Worm (Caenorhabditis elegans) whole organism, midembryonic: ENCODE results near the gene mig-22.

Experiments used
- T22C8.4 ChIP-seq: fragments of 200-800 bp; sonication (Bioruptor generic); IDR thresholded peaks from 2 replicates; pipeline ENCODE4 v1.3.6; 2022; ENCODE audit warnings: missing genetic modification characterization, missing compliant biosample characterization
- cog-1 ChIP-seq: sonication (generic microtip); optimal IDR thresholded peaks from 2 replicates; lab custom pipeline; 2016; ENCODE audit warnings: missing genetic modification characterization, missing compliant biosample characterization
- flt-1 ChIP-seq: fragments of 200-800 bp; sonication (Bioruptor generic); IDR thresholded peaks from 2 replicates; pipeline ENCODE4 v1.3.6; 2022; ENCODE audit warnings: missing genetic modification characterization, missing compliant biosample characterization
- klf-2 ChIP-seq: fragments of 200-800 bp; sonication (Bioruptor generic); conservative IDR thresholded peaks from 2 replicates; pipeline ENCODE4 v1.3.6; 2022; ENCODE audit warnings: missing genetic modification reagents, missing genetic modification characterization, missing compliant biosample characterization
- med-1 ChIP-seq: sonication (generic microtip); optimal IDR thresholded peaks from 2 replicates; lab custom pipeline; 2017; ENCODE audit warnings: missing genetic modification characterization, mild to moderate bottlenecking, missing compliant biosample characterization, antibody characterized with exemption, missing genetic modification reagents; ENCODE audit not compliant: insufficient read depth
- ref-1 ChIP-seq: fragments of 200-800 bp; sonication (Bioruptor generic); conservative IDR thresholded peaks from 2 replicates; pipeline ENCODE4 v1.3.6; 2022; ENCODE audit warnings: missing genetic modification reagents, missing genetic modification characterization, missing compliant biosample characterization
- tab-1 ChIP-seq: fragments of 200-800 bp; sonication (Bioruptor generic); IDR thresholded peaks from 2 replicates; pipeline ENCODE4 v1.3.6; 2022; ENCODE audit warnings: missing genetic modification characterization, missing compliant biosample characterization
- ztf-23 ChIP-seq: fragments of 200-800 bp; sonication (Bioruptor generic); IDR thresholded peaks from 2 replicates; pipeline ENCODE4 v1.3.6; 2022; ENCODE audit warnings: missing genetic modification reagents, missing genetic modification characterization, missing compliant biosample characterization
- ztf-29 ChIP-seq: fragments of 200-800 bp; sonication (Bioruptor generic); IDR thresholded peaks from 2 replicates; pipeline ENCODE4 v1.3.6; 2022; ENCODE audit warnings: missing genetic modification reagents, missing genetic modification characterization, missing compliant biosample characterization

mig-22 gene

DNA sequence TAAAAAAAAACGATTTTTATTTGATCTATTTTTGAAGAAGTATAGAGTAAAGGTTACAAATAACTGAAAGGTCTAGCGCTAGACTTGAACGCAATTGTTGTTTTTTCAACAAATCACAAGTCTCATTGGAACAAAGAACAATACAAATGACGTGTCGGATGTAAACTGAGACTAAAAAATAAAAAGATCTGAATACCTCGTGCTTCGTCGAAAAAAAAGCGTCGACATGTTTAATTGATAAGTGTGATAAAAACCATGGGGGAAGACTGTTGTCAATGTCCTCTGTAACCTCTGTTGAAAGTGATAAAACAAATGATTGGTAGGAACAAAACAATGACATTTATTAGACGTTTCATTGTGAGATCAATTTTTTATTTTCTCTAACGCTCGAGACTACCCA lies 15.6 kb upstream of the mig-22 start:
- TF ChIP-seq med-1 (GFP tag; lab: Kevin White, UChicago) (no peak), ztf-23 (GFP tag; lab: Robert Waterston, UW) (no peak), cog-1 (tag; lab: Kevin White, UChicago) (no peak)

- TF ChIP-seq T22C8.4 (GFP tag; lab: Robert Waterston, UW): no peak
- TF ChIP-seq cog-1 (tag; lab: Kevin White, UChicago): no peak
- no peak for TF ChIP-seq ztf-23 (GFP tag; lab: Robert Waterston, UW)
- TF ChIP-seq ztf-29 (GFP tag; lab: Robert Waterston, UW): no peak
- TF ChIP-seq ref-1 (GFP tag; lab: Robert Waterston, UW): no peak
- no peak for TF ChIP-seq flt-1 (GFP tag; lab: Robert Waterston, UW)
- no peak for TF ChIP-seq klf-2 (GFP tag; lab: Robert Waterston, UW)
- TF ChIP-seq med-1 (GFP tag; lab: Kevin White, UChicago): no peak
- TF ChIP-seq tab-1 (GFP tag; lab: Robert Waterston, UW): no peak
Measured at ce11 chrIII:8782080-8782479, 14.9 kb upstream of the mig-22 start.

- TF ChIP-seq med-1 (GFP tag; lab: Kevin White, UChicago): no peak
- no peak for TF ChIP-seq flt-1 (GFP tag; lab: Robert Waterston, UW)
Measured at ce11 chrIII:8780473-8780872, 13.3 kb upstream of the mig-22 start.

DNA sequence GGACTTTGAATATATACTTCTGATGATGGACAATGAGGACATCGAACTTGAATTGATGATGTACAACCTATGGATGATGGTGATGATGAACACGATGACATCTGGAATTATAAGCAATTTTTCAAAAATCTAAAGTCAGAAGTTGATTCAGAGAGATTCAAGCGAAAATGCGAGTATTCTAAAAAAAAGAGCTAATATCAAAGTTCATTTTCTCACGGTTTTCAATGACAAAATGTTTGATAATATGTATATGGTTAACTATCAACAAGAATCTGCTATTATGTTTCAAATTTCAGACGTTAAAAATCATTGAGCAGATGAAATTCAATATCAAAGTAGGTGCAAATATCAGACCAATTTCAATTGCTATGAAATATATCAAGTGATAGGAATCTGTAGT lies 12.8 kb upstream of the mig-22 start, which contains the start of gene K02D10.4:
K02D10.4 (minus strand) TSS at position 101 of the 400 bp plus-strand sequence.
- TF ChIP-seq med-1 (GFP tag; lab: Kevin White, UChicago) (no peak), flt-1 (GFP tag; lab: Robert Waterston, UW) (no peak), ztf-23 (GFP tag; lab: Robert Waterston, UW) (no peak), tab-1 (GFP tag; lab: Robert Waterston, UW) (no peak), ztf-29 (GFP tag; lab: Robert Waterston, UW) (no peak), klf-2 (GFP tag; lab: Robert Waterston, UW) (no peak), T22C8.4 (GFP tag; lab: Robert Waterston, UW) (no peak), cog-1 (tag; lab: Kevin White, UChicago) (no peak), ref-1 (GFP tag; lab: Robert Waterston, UW) (no peak)

ce11 chrIII:8775953-8776352 lies 8.8 kb upstream of the mig-22 start, which contains the start of gene snap-29:
Gene snap-29 (plus strand): TSS chrIII:8776253.
- TF ChIP-seq cog-1 (tag; lab: Kevin White, UChicago) (no peak), T22C8.4 (GFP tag; lab: Robert Waterston, UW) (no peak), ztf-29 (GFP tag; lab: Robert Waterston, UW) (no peak), flt-1 (GFP tag; lab: Robert Waterston, UW) (no peak), klf-2 (GFP tag; lab: Robert Waterston, UW) (no peak), med-1 (GFP tag; lab: Kevin White, UChicago) (no peak), ztf-23 (GFP tag; lab: Robert Waterston, UW) (no peak), tab-1 (GFP tag; lab: Robert Waterston, UW) (no peak)

DNA sequence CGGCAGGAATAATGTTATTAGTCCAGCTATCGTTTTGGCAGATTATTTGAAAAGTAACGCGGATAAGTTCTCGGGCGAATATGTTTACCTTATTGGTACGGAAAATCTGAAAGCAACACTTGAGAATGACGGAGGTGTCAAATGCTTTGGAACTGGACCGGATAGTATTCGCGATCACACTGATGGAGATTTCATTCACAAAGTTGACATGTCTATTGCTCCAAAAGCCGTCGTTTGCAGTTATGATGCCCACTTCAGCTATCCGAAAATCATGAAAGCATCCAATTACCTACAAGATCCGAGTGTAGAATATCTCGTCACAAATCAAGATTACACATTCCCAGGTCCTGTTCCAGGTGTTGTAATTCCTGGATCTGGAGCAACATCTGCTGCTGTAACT lies 6.2 kb upstream of the mig-22 start:
- TF ChIP-seq klf-2 (GFP tag; lab: Robert Waterston, UW): no peak
- TF ChIP-seq ref-1 (GFP tag; lab: Robert Waterston, UW): no peak
- no peak for TF ChIP-seq tab-1 (GFP tag; lab: Robert Waterston, UW)
- TF ChIP-seq T22C8.4 (GFP tag; lab: Robert Waterston, UW): no peak
- no peak for TF ChIP-seq cog-1 (tag; lab: Kevin White, UChicago)
- no peak for TF ChIP-seq med-1 (GFP tag; lab: Kevin White, UChicago)
- no peak for TF ChIP-seq ztf-29 (GFP tag; lab: Robert Waterston, UW)
- no peak for TF ChIP-seq flt-1 (GFP tag; lab: Robert Waterston, UW)
- no peak for TF ChIP-seq ztf-23 (GFP tag; lab: Robert Waterston, UW)

- no peak for TF ChIP-seq med-1 (GFP tag; lab: Kevin White, UChicago)
- TF ChIP-seq T22C8.4 (GFP tag; lab: Robert Waterston, UW): no peak
- TF ChIP-seq tab-1 (GFP tag; lab: Robert Waterston, UW): no peak
- TF ChIP-seq ztf-29 (GFP tag; lab: Robert Waterston, UW): no peak
- TF ChIP-seq cog-1 (tag; lab: Kevin White, UChicago): no peak
- TF ChIP-seq flt-1 (GFP tag; lab: Robert Waterston, UW): no peak
- no peak for TF ChIP-seq ref-1 (GFP tag; lab: Robert Waterston, UW)
- no peak for TF ChIP-seq klf-2 (GFP tag; lab: Robert Waterston, UW)
Measured at ce11 chrIII:8772428-8773027, 5.4 kb upstream of the mig-22 start.

- TF ChIP-seq med-1 (GFP tag; lab: Kevin White, UChicago): no peak
- no peak for TF ChIP-seq klf-2 (GFP tag; lab: Robert Waterston, UW)
- no peak for TF ChIP-seq T22C8.4 (GFP tag; lab: Robert Waterston, UW)
- no peak for TF ChIP-seq cog-1 (tag; lab: Kevin White, UChicago)
Measured at ce11 chrIII:8771851-8772250, 4.7 kb upstream of the mig-22 start, which contains the start of gene K02D10.3. Gene K02D10.3 (minus strand): TSS chrIII:8771951.

- TF ChIP-seq med-1 (GFP tag; lab: Kevin White, UChicago): no peak
- no peak for TF ChIP-seq ztf-29 (GFP tag; lab: Robert Waterston, UW)
- no peak for TF ChIP-seq T22C8.4 (GFP tag; lab: Robert Waterston, UW)
- TF ChIP-seq ref-1 (GFP tag; lab: Robert Waterston, UW): no peak
- TF ChIP-seq tab-1 (GFP tag; lab: Robert Waterston, UW): no peak
- no peak for TF ChIP-seq ztf-23 (GFP tag; lab: Robert Waterston, UW)
- TF ChIP-seq cog-1 (tag; lab: Kevin White, UChicago): no peak
- TF ChIP-seq klf-2 (GFP tag; lab: Robert Waterston, UW): no peak
Measured at ce11 chrIII:8771162-8771561, 4.0 kb upstream of the mig-22 start, which contains the start of gene K02D10.2. Gene K02D10.2 (minus strand): TSS chrIII:8771262.
